Fruit fly (Drosophila melanogaster): Measurements from ENCODE around the gene Mrp4.

Mrp4 gene

DNA sequence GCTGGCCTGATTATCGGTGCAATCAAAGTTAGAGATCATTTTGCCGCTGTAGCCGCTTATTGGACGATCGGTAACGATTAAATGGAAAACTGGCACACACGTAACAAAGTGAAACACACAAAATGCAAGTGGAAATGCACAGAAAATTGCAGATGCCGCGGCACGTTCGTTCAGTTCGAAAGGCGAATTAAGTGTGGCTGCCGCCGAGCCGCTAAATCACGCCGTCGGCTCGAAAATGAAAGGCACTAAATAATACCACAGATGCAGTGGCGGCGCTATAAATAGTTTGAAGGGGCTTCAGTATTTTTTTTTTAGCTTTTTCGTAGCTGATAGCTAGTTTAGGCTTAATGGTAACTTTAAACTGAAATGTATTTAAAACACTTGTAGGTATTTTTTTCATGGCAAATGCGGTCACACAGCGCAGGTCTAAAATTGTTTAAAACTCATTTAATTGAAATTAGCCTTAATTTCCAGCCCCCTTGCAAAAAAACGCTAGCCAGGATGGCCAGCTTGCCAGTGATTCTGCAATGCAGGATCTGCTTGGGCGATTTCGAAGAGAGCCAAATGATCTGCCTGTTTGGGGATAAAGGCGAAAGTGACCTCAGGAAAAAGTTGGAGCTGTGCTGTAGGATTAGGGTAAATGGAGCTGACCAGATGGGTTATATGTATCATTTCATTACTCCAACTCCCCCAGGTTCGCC lies 50.8 kb downstream of the Mrp4 start, which contains the start of the genes Jupiter and CG14710 (continued):
- peak; percentile 68 for TF ChIP-seq CG13424 (tag; optimal IDR thresholded peaks at IDR 0.05)
- TF ChIP-seq tgo (GFP tag; IDR thresholded peaks at IDR 0.05) = peak; percentile 48; the same call in 1 of the 3 replicates
- peak; percentile 85 for TF ChIP-seq jumu (GFP tag; optimal IDR thresholded peaks at IDR 0.05)
- no peak for TF ChIP-seq CG14860 (GFP tag; IDR thresholded peaks at IDR 0.05; ENCODE audit: partially characterized antibody)
- TF ChIP-seq CG15011 (GFP tag; optimal IDR thresholded peaks at IDR 0.05) = no peak
- TF ChIP-seq Optix (GFP tag; IDR thresholded peaks at IDR 0.05) = peak; percentile 68; the same call in 2 of the 3 replicates
- no peak for TF ChIP-seq gsb-n (tag; optimal IDR thresholded peaks at IDR 0.05)
- TF ChIP-seq fru (optimal IDR thresholded peaks at IDR 0.05) = no peak
- TF ChIP-seq odd (GFP tag; optimal IDR thresholded peaks at IDR 0.05) = no peak
- TF ChIP-seq grn (GFP tag; optimal IDR thresholded peaks at IDR 0.05) = peak; percentile 23
- TF ChIP-seq lov (optimal IDR thresholded peaks at IDR 0.05) = no peak
- TF ChIP-seq lov (GFP tag; IDR thresholded peaks at IDR 0.05) = 0 out of 3 replicates have a peak, but pooled peaks have one; percentile 60
- TF ChIP-seq GATAe (GFP tag; conservative IDR thresholded peaks at IDR 0.05) = no peak
- no peak for TF ChIP-seq seq (GFP tag; IDR thresholded peaks at IDR 0.05)
- TF ChIP-seq Atf3 (GFP tag; optimal IDR thresholded peaks at IDR 0.05) = peak; percentile 80
- TF ChIP-seq CHES-1-like (GFP tag; optimal IDR thresholded peaks at IDR 0.05) = peak; percentile 90
- TF ChIP-seq CG11398 (GFP tag; optimal IDR thresholded peaks at IDR 0.05) = peak; percentile 4
- TF ChIP-seq CG17802 (tag; optimal IDR thresholded peaks at IDR 0.05) = peak; percentile 52
- peak; percentile 86 for TF ChIP-seq Hmr (GFP tag; optimal IDR thresholded peaks at IDR 0.05)
- peak; percentile 93 for TF ChIP-seq CG9932 (GFP tag; IDR thresholded peaks at IDR 0.05)
- no peak for TF ChIP-seq Doc3 (GFP tag; IDR thresholded peaks at IDR 0.05; ENCODE audit: partially characterized antibody)
- TF ChIP-seq nmo (GFP tag; optimal IDR thresholded peaks at IDR 0.05) = peak; percentile 81
- TF ChIP-seq HHEX (GFP tag; optimal IDR thresholded peaks at IDR 0.05) = no peak
- no peak for TF ChIP-seq tio (GFP tag; optimal IDR thresholded peaks at IDR 0.05)
- TF ChIP-seq CG17568 (GFP tag; optimal IDR thresholded peaks at IDR 0.05) = no peak
- TF ChIP-seq YL-1 (GFP tag; optimal IDR thresholded peaks at IDR 0.05) = peak; percentile 76
- peak; percentile 86 for TF ChIP-seq Xbp1 (GFP tag; optimal IDR thresholded peaks at IDR 0.05)
- TF ChIP-seq chif (GFP tag; optimal IDR thresholded peaks at IDR 0.05) = peak; percentile 68 to 77
- TF ChIP-seq CG31224 (GFP tag; IDR thresholded peaks at IDR 0.05) = no peak
- peak; percentile 83 for TF ChIP-seq chn (GFP tag; optimal IDR thresholded peaks at IDR 0.05)
- TF ChIP-seq stwl (tag; optimal IDR thresholded peaks at IDR 0.05) = peak; percentile 82
- 0 out of 2 replicates have a peak, but pooled peaks have one; percentile 30 for TF ChIP-seq unc-4 (GFP tag; IDR thresholded peaks at IDR 0.05; ENCODE audit: partially characterized antibody)
- TF ChIP-seq NC2α (GFP tag; optimal IDR thresholded peaks at IDR 0.05) = peak; percentile 65
- 0 out of 2 replicates have a peak, but pooled peaks have one; percentile 37 for TF ChIP-seq wdn (GFP tag; IDR thresholded peaks at IDR 0.05)
- TF ChIP-seq CG4424 (GFP tag; optimal IDR thresholded peaks at IDR 0.05) = peak; percentile 64
- TF ChIP-seq D (optimal IDR thresholded peaks at IDR 0.05) = no peak
- TF ChIP-seq D (GFP tag; optimal IDR thresholded peaks at IDR 0.05) = no peak
- TF ChIP-seq Kr (GFP tag; optimal IDR thresholded peaks at IDR 0.05) = no peak
- TF ChIP-seq E2f2 (GFP tag; IDR thresholded peaks at IDR 0.05) = peak; percentile 89
- peak; percentile 21 for TF ChIP-seq CG7556 (GFP tag; optimal IDR thresholded peaks at IDR 0.05)
- TF ChIP-seq Doc2 (GFP tag; IDR thresholded peaks at IDR 0.05) = no peak
- TF ChIP-seq CG14710 (tag; optimal IDR thresholded peaks at IDR 0.05) = peak; percentile 93
- no peak for TF ChIP-seq wek (GFP tag; optimal IDR thresholded peaks at IDR 0.05)
- TF ChIP-seq zen2 (GFP tag; IDR thresholded peaks at IDR 0.05; ENCODE audit: partially characterized antibody) = no peak
- TF ChIP-seq CG32767 (GFP tag; IDR thresholded peaks at IDR 0.05) = peak; percentile 34; the same call in 1 of the 2 replicates
- TF ChIP-seq Ets65A (GFP tag) = peak; percentile 98
- TF ChIP-seq CG18011 (GFP tag; optimal IDR thresholded peaks at IDR 0.05) = peak; percentile 6
- no peak for TF ChIP-seq Ravus (GFP tag; IDR thresholded peaks at IDR 0.05)
- peak; percentile 96 for TF ChIP-seq HmgD (GFP tag; optimal IDR thresholded peaks at IDR 0.05)
- TF ChIP-seq Atf6 (GFP tag; IDR thresholded peaks at IDR 0.05) = 0 out of 2 replicates have a peak, but pooled peaks have one; percentile 39
